Worm (Caenorhabditis elegans) whole organism, L1 larva: ENCODE results near the gene bus-4.

Experiments used
- C16A3.4 ChIP-seq: fragments of 150-350 bp; optimal IDR thresholded peaks from 2 replicates; lab custom pipeline; 2014; ENCODE audit warnings: missing biosample characterization, missing genetic modification characterization
- C34B4.2 ChIP-seq: sonication (generic microtip); optimal IDR thresholded peaks from 2 replicates; lab custom pipeline; 2017; ENCODE audit warnings: mild to moderate bottlenecking, missing genetic modification characterization, missing compliant biosample characterization
- alr-1 ChIP-seq: fragments of 200-800 bp; sonication (Bioruptor generic); optimal IDR thresholded peaks from 2 replicates; lab custom pipeline; 2018; ENCODE audit warnings: borderline replicate concordance, mild to moderate bottlenecking, missing genetic modification characterization, missing compliant biosample characterization
- ama-1 ChIP-seq: fragments of 150-350 bp; optimal IDR thresholded peaks from 2 replicates; lab custom pipeline; 2014
- ceh-8 ChIP-seq: fragments of 200-800 bp; sonication (Bioruptor generic); optimal IDR thresholded peaks from 2 replicates; lab custom pipeline; 2018; ENCODE audit warnings: mild to moderate bottlenecking, missing genetic modification characterization, moderate library complexity, missing compliant biosample characterization
- ceh-82 ChIP-seq, 3 experiments: fragments of 150-350 bp in 1 of 3; sonication (generic microtip) in 2 of 3; optimal IDR thresholded peaks; 2 replicates each; lab custom pipeline; 2014 to 2017; ENCODE audit warnings: missing biosample characterization in 3 of 3, missing genetic modification characterization in 3 of 3
- ceh-90 ChIP-seq: sonication (generic microtip); optimal IDR thresholded peaks from 2 replicates; lab custom pipeline; 2016; ENCODE audit warnings: missing genetic modification characterization, missing compliant biosample characterization
- dsc-1 ChIP-seq: sonication (generic microtip); optimal IDR thresholded peaks from 2 replicates; lab custom pipeline; 2016; ENCODE audit warnings: mild to moderate bottlenecking, missing genetic modification characterization, missing compliant biosample characterization
- efl-1 ChIP-seq, 4 experiments: fragments of 150-350 bp; optimal IDR thresholded peaks in 3 of 4; peaks in 1 of 4; 1 replicate in 1 of 4; 2 replicates in 3 of 4; lab custom pipeline; 2014; ENCODE audit warnings: missing biosample characterization in 2 of 4, missing genetic modification characterization in 2 of 4, missing genetic modification reagents in 2 of 4
- efl-3 ChIP-seq: fragments of 200-800 bp; sonication (Bioruptor generic); optimal IDR thresholded peaks from 2 replicates; lab custom pipeline; 2018; ENCODE audit warnings: mild to moderate bottlenecking, missing genetic modification characterization, missing compliant biosample characterization
- egl-13 ChIP-seq: sonication (generic microtip); optimal IDR thresholded peaks from 2 replicates; lab custom pipeline; 2016; ENCODE audit warnings: missing genotype, missing genetic modification reagents, missing genetic modification characterization, missing compliant biosample characterization
- elt-2 ChIP-seq: sonication (generic microtip); optimal IDR thresholded peaks from 2 replicates; lab custom pipeline; 2016; ENCODE audit warnings: missing genetic modification characterization, mild to moderate bottlenecking, inconsistent platforms, missing compliant biosample characterization, missing genetic modification reagents
- elt-3 ChIP-seq, 6 experiments: fragments of 150-350 bp in 1 of 6; sonication (generic microtip); optimal IDR thresholded peaks; 2 replicates each; lab custom pipeline; 2017 to 2018; ENCODE audit warnings: missing biosample characterization in 6 of 6, missing genetic modification characterization in 6 of 6, inconsistent platforms in 1 of 6
- fkh-4 ChIP-seq: sonication (generic microtip); optimal IDR thresholded peaks from 2 replicates; lab custom pipeline; 2016; ENCODE audit warnings: missing compliant biosample characterization, missing genetic modification characterization, borderline replicate concordance
- hlh-4 ChIP-seq: sonication (generic microtip); optimal IDR thresholded peaks from 2 replicates; lab custom pipeline; 2016; ENCODE audit warnings: mild to moderate bottlenecking, missing genetic modification characterization, missing compliant biosample characterization
- hpl-2 ChIP-seq: fragments of 150-350 bp; optimal IDR thresholded peaks from 2 replicates; lab custom pipeline; 2014; ENCODE audit warnings: missing biosample characterization, missing genetic modification reagents, missing genetic modification characterization
- jun-1 ChIP-seq: fragments of 150-350 bp; optimal IDR thresholded peaks from 2 replicates; lab custom pipeline; 2014; ENCODE audit warnings: missing biosample characterization, missing genetic modification reagents, missing genetic modification characterization
- lin-13 ChIP-seq: fragments of 150-350 bp; optimal IDR thresholded peaks from 2 replicates; lab custom pipeline; 2014; ENCODE audit warnings: missing biosample characterization, missing genetic modification reagents, missing genetic modification characterization
- lin-35 ChIP-seq, 2 experiments: fragments of 150-350 bp; optimal IDR thresholded peaks; 2 replicates each; lab custom pipeline; 2014; ENCODE audit warnings: missing biosample characterization in 2 of 2, missing genetic modification characterization in 2 of 2, missing genetic modification reagents in 2 of 2
- lin-39 ChIP-seq: fragments of 150-350 bp; optimal IDR thresholded peaks from 2 replicates; lab custom pipeline; 2014; ENCODE audit warnings: missing biosample characterization, missing genetic modification reagents, missing genetic modification characterization
- mab-9 ChIP-seq: fragments of 200-800 bp; sonication (Bioruptor generic); IDR thresholded peaks from 2 replicates; pipeline ENCODE4 v1.3.6; 2022; ENCODE audit warnings: missing genetic modification reagents, missing genetic modification characterization, missing compliant biosample characterization
- mep-1 ChIP-seq: fragments of 150-350 bp; optimal IDR thresholded peaks from 2 replicates; lab custom pipeline; 2014; ENCODE audit warnings: missing biosample characterization, missing genetic modification characterization
- nhr-11 ChIP-seq: fragments of 150-350 bp; optimal IDR thresholded peaks from 2 replicates; lab custom pipeline; 2014; ENCODE audit warnings: missing biosample characterization, missing genetic modification characterization
- nhr-12 ChIP-seq: sonication (generic microtip); optimal IDR thresholded peaks from 2 replicates; lab custom pipeline; 2017; ENCODE audit warnings: missing biosample characterization, missing genetic modification characterization
- nhr-19 ChIP-seq: fragments of 200-800 bp; sonication (Bioruptor generic); conservative IDR thresholded peaks from 2 replicates; pipeline ENCODE4 v1.3.6; 2022; ENCODE audit warnings: missing genetic modification characterization, missing compliant biosample characterization
- nhr-237 ChIP-seq: fragments of 150-350 bp; optimal IDR thresholded peaks from 2 replicates; lab custom pipeline; 2014; ENCODE audit warnings: missing biosample characterization, missing genetic modification characterization
- nhr-28 ChIP-seq: fragments of 150-350 bp; optimal IDR thresholded peaks from 2 replicates; lab custom pipeline; 2014; ENCODE audit warnings: missing biosample characterization, missing genetic modification characterization
- nhr-77 ChIP-seq: fragments of 150-350 bp; optimal IDR thresholded peaks from 2 replicates; lab custom pipeline; 2014; ENCODE audit warnings: missing biosample characterization, missing genetic modification characterization
- pag-3 ChIP-seq: sonication (generic microtip); optimal IDR thresholded peaks from 2 replicates; lab custom pipeline; 2017; ENCODE audit warnings: missing genetic modification characterization, mild to moderate bottlenecking, missing compliant biosample characterization, antibody characterized with exemption, borderline replicate concordance; ENCODE audit not compliant: insufficient read depth
- pax-3 ChIP-seq: fragments of 200-800 bp; sonication (Bioruptor generic); optimal IDR thresholded peaks from 2 replicates; lab custom pipeline; 2018; ENCODE audit warnings: mild to moderate bottlenecking, missing genetic modification characterization, moderate library complexity, missing compliant biosample characterization
- rnt-1 ChIP-seq: sonication (generic microtip); optimal IDR thresholded peaks from 2 replicates; lab custom pipeline; 2016; ENCODE audit warnings: mild to moderate bottlenecking, missing genetic modification characterization, moderate library complexity, missing compliant biosample characterization
- sup-37 ChIP-seq: fragments of 200-800 bp; sonication (Bioruptor generic); optimal IDR thresholded peaks from 2 replicates; lab custom pipeline; 2018; ENCODE audit warnings: mild to moderate bottlenecking, missing genetic modification characterization, missing compliant biosample characterization
- tlp-1 ChIP-seq: fragments of 150-350 bp; optimal IDR thresholded peaks from 2 replicates; lab custom pipeline; 2014; ENCODE audit warnings: missing biosample characterization, missing genetic modification characterization
- unc-30 ChIP-seq: sonication (generic microtip); optimal IDR thresholded peaks from 2 replicates; lab custom pipeline; 2017; ENCODE audit warnings: missing biosample characterization, missing genetic modification characterization
- unc-86 ChIP-seq: sonication (generic microtip); optimal IDR thresholded peaks from 2 replicates; lab custom pipeline; 2016; ENCODE audit warnings: missing genetic modification characterization, missing compliant biosample characterization
- vab-15 ChIP-seq: sonication (generic microtip); optimal IDR thresholded peaks from 2 replicates; lab custom pipeline; 2017; ENCODE audit warnings: missing genotype, mild to moderate bottlenecking, missing genetic modification characterization, missing compliant biosample characterization
- xbp-1 ChIP-seq: sonication (generic microtip); optimal IDR thresholded peaks from 2 replicates; lab custom pipeline; 2016; ENCODE audit warnings: missing genetic modification characterization, missing compliant biosample characterization
- zag-1 ChIP-seq: fragments of 150-350 bp; optimal IDR thresholded peaks from 2 replicates; lab custom pipeline; 2014; ENCODE audit warnings: missing biosample characterization, missing genetic modification characterization
- zip-4 ChIP-seq: fragments of 200-800 bp; sonication (Bioruptor generic); optimal IDR thresholded peaks from 2 replicates; lab custom pipeline; 2018; ENCODE audit warnings: mild to moderate bottlenecking, missing genetic modification characterization, moderate library complexity, missing compliant biosample characterization
- ztf-11 ChIP-seq, 2 experiments: sonication (generic microtip); optimal IDR thresholded peaks; 2 replicates each; lab custom pipeline; 2016 to 2017; ENCODE audit warnings: missing genetic modification characterization in 2 of 2, missing biosample characterization in 1 of 2, missing compliant biosample characterization in 1 of 2

The bus-4 gene

ce11 chrIV:4652962-4653361, 35.1 kb upstream of the bus-4 start, which contains the start of gene psr-1:
Gene psr-1, plus strand, starts transcription at chrIV:4653262.
- TF ChIP-seq elt-2 (no peak), lin-35 (GFP tag; optimal IDR thresholded peaks at IDR 0.05; lab: Kevin White, UChicago) (no peak), hpl-2 (GFP tag; lab: Kevin White, UChicago) (no peak), efl-3 (GFP tag; lab: Kevin White, UChicago) (no peak), rnt-1 (no peak), nhr-11 (tag; lab: Kevin White, UChicago) (no peak), unc-30 (tag; lab: Kevin White, UChicago) (no peak), ztf-11 (tag; optimal IDR thresholded peaks at IDR 0.05; lab: Kevin White, UChicago) (no peak), unc-86 (tag; lab: Kevin White, UChicago) (no peak), C34B4.2 (tag; lab: Kevin White, UChicago) (no peak), ama-1 (lab: Kevin White, UChicago) (no peak), alr-1 (no peak), nhr-77 (no peak), zip-4 (GFP tag; lab: Kevin White, UChicago) (no peak), nhr-237 (tag; lab: Kevin White, UChicago) (no peak), xbp-1 (no peak), nhr-19 (GFP tag; lab: Robert Waterston, UW) (no peak), sup-37 (GFP tag; lab: Kevin White, UChicago) (no peak), jun-1 (no peak), tlp-1 (tag; lab: Kevin White, UChicago) (no peak)

DNA sequence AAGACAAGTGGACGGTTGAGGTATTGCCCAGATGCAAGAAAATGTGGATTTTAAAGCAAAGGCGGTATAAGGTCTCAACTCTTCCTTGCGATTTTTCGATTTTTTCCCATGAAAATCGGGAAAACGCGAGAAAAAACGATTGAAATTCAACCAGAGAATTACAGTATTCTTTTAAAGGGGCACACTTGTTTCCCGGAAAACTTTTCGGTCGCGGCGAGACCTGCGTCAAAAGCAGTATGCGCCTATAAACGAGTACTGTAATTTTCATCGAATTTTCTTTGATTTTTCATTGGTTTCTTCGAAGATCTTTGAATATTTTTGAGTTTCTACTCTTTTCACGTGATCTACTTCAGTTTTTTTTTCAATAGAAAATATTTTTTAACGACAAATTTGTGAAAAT, 34.4 kb upstream of the bus-4 start:
- TF ChIP-seq nhr-28 (tag; lab: Kevin White, UChicago) (no peak), lin-39 (tag; lab: Kevin White, UChicago) (no peak), zag-1 (no peak), nhr-12 (tag; lab: Kevin White, UChicago) (no peak), dsc-1 (no peak), mab-9 (GFP tag; lab: Robert Waterston, UW) (no peak), lin-13 (GFP tag; lab: Kevin White, UChicago) (no peak), pag-3 (no peak), jun-1 (no peak), fkh-4 (tag; lab: Kevin White, UChicago) (no peak), ceh-90 (tag; lab: Kevin White, UChicago) (no peak), hpl-2 (GFP tag; lab: Kevin White, UChicago) (no peak), ceh-82 (tag; optimal IDR thresholded peaks at IDR 0.05; lab: Kevin White, UChicago) (no peak), elt-3 (tag; optimal IDR thresholded peaks at IDR 0.05; lab: Kevin White, UChicago) (no peak)

DNA sequence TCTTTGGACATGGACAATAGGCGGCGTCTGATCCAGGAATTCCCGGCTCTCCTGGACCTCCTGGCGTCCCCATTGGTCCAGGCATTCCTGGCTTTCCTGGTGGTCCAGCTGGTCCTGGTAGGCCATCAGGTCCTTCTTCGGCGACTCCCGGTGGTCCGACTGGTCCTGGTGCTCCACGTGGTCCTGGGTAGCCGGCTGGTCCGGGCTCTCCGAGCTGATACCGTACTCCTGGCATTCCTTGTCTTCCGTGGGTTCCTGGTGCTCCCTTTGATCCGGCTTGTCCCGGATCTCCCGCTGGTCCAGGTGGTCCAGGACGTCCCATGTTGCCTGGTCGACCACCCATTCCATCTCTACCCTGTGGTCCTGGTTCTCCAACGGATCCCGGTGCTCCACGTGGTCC, 32.1 kb upstream of the bus-4 start:
- TF ChIP-seq C16A3.4 (tag; lab: Kevin White, UChicago) = no peak
- peak; percentile 19 for TF ChIP-seq ceh-8
- no peak for TF ChIP-seq egl-13 (tag; lab: Kevin White, UChicago)
- no peak for TF ChIP-seq pax-3 (tag; lab: Kevin White, UChicago)
- no peak for TF ChIP-seq vab-15 (tag; lab: Kevin White, UChicago)
- no peak for TF ChIP-seq hlh-4 (tag; lab: Kevin White, UChicago)
- no peak for TF ChIP-seq mep-1 (tag; lab: Kevin White, UChicago)

ce11 chrIV:4656380-4656779, 31.7 kb upstream of the bus-4 start:
- TF ChIP-seq efl-1 (optimal IDR thresholded peaks at IDR 0.05; lab: Kevin White, UChicago) (no peak), efl-1 (GFP tag; optimal IDR thresholded peaks at IDR 0.05 in 1 of 2; lab: Kevin White, UChicago) (peak in 1 of 2 experiments; percentile 67), mab-9 (GFP tag; lab: Robert Waterston, UW) (no peak)
